Worm (Caenorhabditis elegans) whole organism, early embryonic: ENCODE results near the gene ZK185.3.

Experiments used
- ama-1 ChIP-seq: fragments of 150-350 bp; optimal IDR thresholded peaks from 2 replicates; lab custom pipeline; 2014
- ceh-13 ChIP-seq: fragments of 200-800 bp; sonication (Bioruptor generic); optimal IDR thresholded peaks from 2 replicates; lab custom pipeline; 2018; ENCODE audit warnings: mild to moderate bottlenecking, missing genetic modification characterization, missing compliant biosample characterization
- ceh-36 ChIP-seq: sonication (generic microtip); optimal IDR thresholded peaks from 2 replicates; lab custom pipeline; 2016; ENCODE audit warnings: missing genetic modification characterization, inconsistent platforms, missing compliant biosample characterization
- hnd-1 ChIP-seq: sonication (generic microtip); optimal IDR thresholded peaks from 2 replicates; lab custom pipeline; 2016; ENCODE audit warnings: missing genetic modification characterization, missing compliant biosample characterization
- pes-1 ChIP-seq: fragments of 200-800 bp; sonication (Bioruptor generic); IDR thresholded peaks from 2 replicates; pipeline ENCODE4 v1.3.6; 2022; ENCODE audit warnings: missing genetic modification reagents, missing genetic modification characterization, missing compliant biosample characterization

ce11 chrIV:4542972-4543371 is 12.7 kb upstream of the ZK185.3 start:
- no peak for TF ChIP-seq ama-1 (lab: Kevin White, UChicago)
- no peak for TF ChIP-seq hnd-1 (tag; lab: Kevin White, UChicago)
- no peak for TF ChIP-seq ceh-13 (GFP tag; lab: Kevin White, UChicago)
- TF ChIP-seq pes-1 (GFP tag; lab: Robert Waterston, UW) = no peak
- TF ChIP-seq ceh-36 = no peak
